Worm (Caenorhabditis elegans): Measurements from ENCODE around the gene frpr-16.

The frpr-16 gene

DNA sequence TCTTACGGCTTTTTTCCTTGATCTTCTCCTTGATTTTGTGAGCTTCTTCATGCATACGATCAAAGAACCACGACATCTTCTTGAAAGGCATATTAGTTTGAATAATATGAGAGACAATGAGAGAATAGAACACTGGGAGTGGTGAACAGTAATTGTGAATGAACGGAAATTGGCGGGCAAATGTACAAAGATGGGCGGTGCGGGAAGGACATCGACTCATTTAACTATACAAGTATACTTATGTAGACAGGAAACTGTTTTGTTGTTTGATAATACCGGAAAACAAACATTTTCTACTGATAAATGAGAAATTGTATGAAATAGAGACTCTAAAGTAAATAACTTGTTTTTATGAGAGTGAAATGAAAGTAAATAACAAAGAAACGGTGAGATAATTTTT lies 14.0 kb upstream of the frpr-16 start, which contains the start of gene R12C12.5:
Gene R12C12.5, minus strand, starts transcription at position 101 of the 400 bp plus-strand sequence.
- TF ChIP-seq med-1 (GFP tag; optimal IDR thresholded peaks at IDR 0.05; ENCODE audit: insufficient read depth): no peak
- TF ChIP-seq T22C8.4 (GFP tag; IDR thresholded peaks at IDR 0.05): no peak
- TF ChIP-seq tab-1 (GFP tag; IDR thresholded peaks at IDR 0.05): no peak
- TF ChIP-seq ref-1 (GFP tag; conservative IDR thresholded peaks at IDR 0.05): no peak
- no peak for TF ChIP-seq ztf-29 (GFP tag; IDR thresholded peaks at IDR 0.05)
- no peak for TF ChIP-seq cog-1 (tag; optimal IDR thresholded peaks at IDR 0.05)
- no peak for TF ChIP-seq klf-2 (GFP tag; conservative IDR thresholded peaks at IDR 0.05)
- no peak for TF ChIP-seq ztf-23 (GFP tag; IDR thresholded peaks at IDR 0.05)
- no peak for TF ChIP-seq flt-1 (GFP tag; IDR thresholded peaks at IDR 0.05)

DNA sequence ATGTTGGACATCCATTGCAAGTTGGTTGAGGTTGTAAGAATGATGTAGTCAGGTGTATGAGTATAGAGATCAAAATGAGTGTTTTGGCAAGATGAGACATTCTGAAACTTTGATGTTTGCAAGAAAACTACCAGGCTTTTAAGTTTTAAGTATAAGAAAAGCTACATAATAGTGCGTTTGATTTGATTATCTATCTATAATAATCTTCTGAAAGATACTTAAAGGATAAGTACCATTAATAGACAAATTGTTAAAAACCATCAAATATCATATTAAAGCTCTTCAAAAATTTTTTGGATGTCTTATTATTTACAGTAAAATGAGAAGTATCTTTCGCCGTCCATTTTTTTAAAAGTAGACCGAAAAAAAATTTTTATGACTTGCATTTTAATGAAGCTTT lies 12.2 kb upstream of the frpr-16 start, which contains the start of gene R12C12.10:
Gene R12C12.10, minus strand, starts transcription at position 101 of the 400 bp plus-strand sequence.
- TF ChIP-seq ztf-23 (GFP tag; IDR thresholded peaks at IDR 0.05) (no peak), ztf-29 (GFP tag; IDR thresholded peaks at IDR 0.05) (no peak), cog-1 (tag; optimal IDR thresholded peaks at IDR 0.05) (no peak), flt-1 (GFP tag; IDR thresholded peaks at IDR 0.05) (no peak), med-1 (GFP tag; optimal IDR thresholded peaks at IDR 0.05; ENCODE audit: insufficient read depth) (no peak), T22C8.4 (GFP tag; IDR thresholded peaks at IDR 0.05) (no peak), klf-2 (GFP tag; conservative IDR thresholded peaks at IDR 0.05) (no peak), ref-1 (GFP tag; conservative IDR thresholded peaks at IDR 0.05) (no peak), tab-1 (GFP tag; IDR thresholded peaks at IDR 0.05) (no peak)

DNA sequence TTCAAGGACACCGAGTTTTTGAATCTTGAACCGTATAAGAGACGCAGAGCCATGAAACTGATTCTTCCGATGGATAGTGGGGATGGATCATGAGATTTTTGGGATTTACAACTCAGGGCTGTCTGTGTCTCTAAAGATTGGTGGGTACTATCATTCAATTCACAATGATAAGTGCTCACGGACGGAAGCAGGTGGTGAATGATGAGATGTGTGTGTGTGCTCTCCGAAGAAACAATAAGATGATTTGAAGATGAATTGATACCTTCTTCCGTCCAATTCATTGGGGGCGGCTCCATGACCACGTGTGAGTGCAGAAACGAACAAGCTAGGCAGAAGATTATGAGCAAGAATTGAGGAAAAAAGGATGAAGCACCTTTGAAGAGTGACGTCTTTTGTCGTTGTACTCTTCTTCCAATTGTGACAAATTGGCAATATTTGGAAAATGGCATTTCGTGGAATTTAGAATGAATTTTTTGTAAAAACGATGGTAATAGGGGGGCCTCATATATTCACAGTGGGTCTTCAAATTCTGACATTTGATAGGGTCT lies 2.3 kb downstream of the frpr-16 start:
- TF ChIP-seq klf-2 (GFP tag; conservative IDR thresholded peaks at IDR 0.05): no peak
- TF ChIP-seq tab-1 (GFP tag; IDR thresholded peaks at IDR 0.05): no peak
- TF ChIP-seq ztf-29 (GFP tag; IDR thresholded peaks at IDR 0.05): no peak
- no peak for TF ChIP-seq flt-1 (GFP tag; IDR thresholded peaks at IDR 0.05)
- TF ChIP-seq cog-1 (tag; optimal IDR thresholded peaks at IDR 0.05): no peak
- no peak for TF ChIP-seq med-1 (GFP tag; optimal IDR thresholded peaks at IDR 0.05; ENCODE audit: insufficient read depth)
- no peak for TF ChIP-seq T22C8.4 (GFP tag; IDR thresholded peaks at IDR 0.05)
- no peak for TF ChIP-seq ztf-23 (GFP tag; IDR thresholded peaks at IDR 0.05)
- no peak for TF ChIP-seq ref-1 (GFP tag; conservative IDR thresholded peaks at IDR 0.05)

DNA sequence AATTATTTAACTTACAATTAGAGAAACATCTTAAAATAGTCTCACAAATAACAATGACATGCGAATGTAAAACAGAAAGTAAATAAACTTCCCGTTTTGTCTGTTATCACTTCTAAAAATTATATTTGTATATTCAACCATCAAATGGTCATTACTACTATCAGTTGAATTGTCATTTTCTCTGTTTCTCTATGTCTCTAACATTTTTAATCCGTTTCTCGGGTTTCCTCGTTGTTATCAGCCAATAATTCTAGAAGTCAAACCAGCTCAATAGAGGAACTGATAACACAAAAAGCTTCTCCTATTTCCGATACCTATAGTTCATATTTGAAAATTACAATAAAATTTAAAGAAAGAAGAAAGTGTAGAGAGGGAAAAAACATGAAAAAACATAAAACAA lies 4.4 kb downstream of the frpr-16 start:
- TF ChIP-seq cog-1 (tag; optimal IDR thresholded peaks at IDR 0.05) (no peak), flt-1 (GFP tag; IDR thresholded peaks at IDR 0.05) (no peak), klf-2 (GFP tag; conservative IDR thresholded peaks at IDR 0.05) (no peak), tab-1 (GFP tag; IDR thresholded peaks at IDR 0.05) (no peak), ref-1 (GFP tag; conservative IDR thresholded peaks at IDR 0.05) (no peak), med-1 (GFP tag; optimal IDR thresholded peaks at IDR 0.05; ENCODE audit: insufficient read depth) (no peak), T22C8.4 (GFP tag; IDR thresholded peaks at IDR 0.05) (no peak), ztf-29 (GFP tag; IDR thresholded peaks at IDR 0.05) (no peak), ztf-23 (GFP tag; IDR thresholded peaks at IDR 0.05) (no peak)

DNA sequence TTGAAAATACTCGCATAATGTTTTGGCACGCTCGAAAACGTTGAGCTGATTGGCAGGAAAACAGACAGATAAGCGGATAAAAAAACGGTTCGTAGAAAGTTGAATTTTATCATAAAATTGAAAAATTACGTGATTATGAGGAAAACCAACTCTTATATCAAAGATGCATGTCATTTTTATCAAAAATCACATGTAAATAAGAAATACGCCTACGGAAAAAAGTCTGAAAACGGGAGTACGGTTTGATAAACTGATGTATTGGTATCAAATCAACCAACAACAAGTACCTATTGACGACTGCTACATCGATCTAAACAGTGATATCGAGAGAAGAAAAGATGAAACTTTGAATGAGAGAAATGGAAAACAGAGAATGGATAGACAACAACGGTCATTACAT lies 5.4 kb downstream of the frpr-16 start:
- TF ChIP-seq ztf-23 (GFP tag; IDR thresholded peaks at IDR 0.05): no peak

DNA sequence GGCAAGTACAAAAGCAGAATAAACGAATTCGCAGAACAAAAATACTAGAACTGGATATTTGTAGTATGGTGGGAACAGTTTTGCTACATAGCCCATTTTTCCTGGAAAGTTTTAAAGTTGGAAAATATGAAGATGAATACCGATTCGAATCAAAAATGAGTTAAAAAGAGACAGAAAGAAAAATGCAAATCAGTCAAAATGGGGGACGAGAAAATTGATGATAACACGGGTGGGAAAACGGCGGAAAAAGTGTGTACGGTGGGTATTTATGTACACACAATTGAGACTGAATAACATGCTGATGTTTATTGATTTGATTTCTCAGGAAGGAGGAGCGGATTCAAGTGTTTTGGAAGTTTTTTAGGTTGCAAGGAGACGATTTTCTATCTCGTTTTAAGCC lies 6.1 kb downstream of the frpr-16 start, which contains the start of gene R12C12.9:
Gene R12C12.9, minus strand, starts transcription at position 101 of the 400 bp plus-strand sequence.
- no peak for TF ChIP-seq klf-2 (GFP tag; conservative IDR thresholded peaks at IDR 0.05)
- no peak for TF ChIP-seq tab-1 (GFP tag; IDR thresholded peaks at IDR 0.05)
- TF ChIP-seq cog-1 (tag; optimal IDR thresholded peaks at IDR 0.05): no peak
- TF ChIP-seq ztf-29 (GFP tag; IDR thresholded peaks at IDR 0.05): no peak
- TF ChIP-seq med-1 (GFP tag; optimal IDR thresholded peaks at IDR 0.05; ENCODE audit: insufficient read depth): no peak
- TF ChIP-seq T22C8.4 (GFP tag; IDR thresholded peaks at IDR 0.05): no peak
- TF ChIP-seq ztf-23 (GFP tag; IDR thresholded peaks at IDR 0.05): no peak
- no peak for TF ChIP-seq flt-1 (GFP tag; IDR thresholded peaks at IDR 0.05)
- no peak for TF ChIP-seq ref-1 (GFP tag; conservative IDR thresholded peaks at IDR 0.05)

DNA sequence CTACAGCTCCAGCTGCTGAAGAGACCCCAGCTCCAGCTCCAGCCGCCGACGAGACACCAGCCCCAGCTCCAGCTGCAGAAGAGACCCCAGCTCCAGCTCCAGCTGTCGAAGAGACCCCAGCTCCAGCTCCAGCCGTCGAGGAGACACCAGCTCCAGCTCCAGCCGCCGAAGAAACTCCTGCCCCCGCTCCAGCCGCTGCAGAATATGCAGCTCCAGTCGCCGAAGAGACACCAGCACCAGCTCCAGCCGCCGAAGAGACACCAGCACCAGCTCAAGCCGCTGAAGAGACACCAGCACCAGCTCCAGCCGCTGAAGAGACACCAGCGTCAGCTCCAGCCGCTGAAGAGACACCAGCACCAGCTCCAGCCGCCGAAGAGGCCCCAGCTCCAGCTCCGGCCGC lies 8.4 kb downstream of the frpr-16 start:
- TF ChIP-seq T22C8.4 (GFP tag; IDR thresholded peaks at IDR 0.05) (no peak), flt-1 (GFP tag; IDR thresholded peaks at IDR 0.05) (no peak), ztf-23 (GFP tag; IDR thresholded peaks at IDR 0.05) (no peak), ref-1 (GFP tag; conservative IDR thresholded peaks at IDR 0.05) (no peak), med-1 (GFP tag; optimal IDR thresholded peaks at IDR 0.05; ENCODE audit: insufficient read depth) (no peak), ztf-29 (GFP tag; IDR thresholded peaks at IDR 0.05) (no peak), tab-1 (GFP tag; IDR thresholded peaks at IDR 0.05) (no peak), klf-2 (GFP tag; conservative IDR thresholded peaks at IDR 0.05) (no peak), cog-1 (tag; optimal IDR thresholded peaks at IDR 0.05) (no peak)

DNA sequence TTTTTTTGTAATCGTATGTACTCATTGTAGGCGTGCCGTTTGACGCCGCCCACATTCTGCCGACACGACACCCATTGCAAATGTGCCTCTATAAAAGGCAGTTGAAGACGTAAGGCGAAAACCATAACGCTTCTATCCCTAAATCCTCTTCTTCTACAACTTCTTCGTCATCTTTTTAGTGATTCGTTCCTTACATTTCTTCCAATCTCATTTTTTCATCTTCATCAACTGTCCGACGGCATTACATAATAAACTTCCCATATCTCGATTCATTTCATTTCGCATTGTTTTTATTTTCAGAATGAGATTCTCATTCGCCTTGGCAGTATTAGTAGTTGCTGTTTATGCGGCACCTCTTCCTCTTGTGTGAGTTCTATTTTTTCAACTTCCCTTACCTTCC lies 10.7 kb downstream of the frpr-16 start, which contains the start of gene ZK84.1:
Gene ZK84.1, plus strand, starts transcription at position 301 of the 400 bp plus-strand sequence.
- TF ChIP-seq med-1 (GFP tag; optimal IDR thresholded peaks at IDR 0.05; ENCODE audit: insufficient read depth): no peak
- TF ChIP-seq ztf-29 (GFP tag; IDR thresholded peaks at IDR 0.05): no peak
- no peak for TF ChIP-seq ztf-23 (GFP tag; IDR thresholded peaks at IDR 0.05)
- no peak for TF ChIP-seq flt-1 (GFP tag; IDR thresholded peaks at IDR 0.05)
- TF ChIP-seq klf-2 (GFP tag; conservative IDR thresholded peaks at IDR 0.05): no peak
- no peak for TF ChIP-seq T22C8.4 (GFP tag; IDR thresholded peaks at IDR 0.05)
- TF ChIP-seq tab-1 (GFP tag; IDR thresholded peaks at IDR 0.05): no peak
- no peak for TF ChIP-seq ref-1 (GFP tag; conservative IDR thresholded peaks at IDR 0.05)
- TF ChIP-seq cog-1 (tag; optimal IDR thresholded peaks at IDR 0.05): no peak

DNA sequence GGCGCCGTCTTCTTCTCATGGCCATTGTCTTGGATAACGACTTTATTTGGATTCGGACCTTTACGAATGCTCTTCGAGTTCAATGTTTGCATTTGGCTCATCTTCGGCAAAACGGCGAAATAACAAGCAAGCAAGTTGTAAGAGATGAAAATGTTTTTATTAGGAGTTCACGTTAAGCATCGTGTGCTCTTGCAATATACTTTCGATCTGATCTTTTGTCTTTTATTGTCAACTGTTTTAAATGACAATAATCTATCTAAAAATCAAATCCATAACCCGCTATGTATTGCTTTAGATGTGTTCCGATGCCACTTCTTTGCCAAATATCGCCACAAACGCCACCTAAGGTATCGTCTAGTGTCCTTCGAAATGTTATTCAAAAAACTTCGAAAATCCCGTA lies 14.6 kb downstream of the frpr-16 start, which contains the start of gene ZK84.5:
Gene ZK84.5, minus strand, starts transcription at position 101 of the 400 bp plus-strand sequence.
- TF ChIP-seq ztf-23 (GFP tag; IDR thresholded peaks at IDR 0.05) (no peak), cog-1 (tag; optimal IDR thresholded peaks at IDR 0.05) (no peak), T22C8.4 (GFP tag; IDR thresholded peaks at IDR 0.05) (no peak), ztf-29 (GFP tag; IDR thresholded peaks at IDR 0.05) (no peak), tab-1 (GFP tag; IDR thresholded peaks at IDR 0.05) (no peak), flt-1 (GFP tag; IDR thresholded peaks at IDR 0.05) (no peak), klf-2 (GFP tag; conservative IDR thresholded peaks at IDR 0.05) (no peak), med-1 (GFP tag; optimal IDR thresholded peaks at IDR 0.05; ENCODE audit: insufficient read depth) (no peak), ref-1 (GFP tag; conservative IDR thresholded peaks at IDR 0.05) (no peak)

Measured in whole organism, midembryonic.